Worm (Caenorhabditis elegans) whole organism, midembryonic: ENCODE data around the gene gly-20.

ENCODE experiments used
- T22C8.4 ChIP-seq: fragments of 200-800 bp; sonication (Bioruptor generic); IDR thresholded peaks from 2 replicates; pipeline ENCODE4 v1.3.6; 2022; ENCODE audit warnings: missing genetic modification characterization, missing compliant biosample characterization
- cog-1 ChIP-seq: sonication (generic microtip); optimal IDR thresholded peaks from 2 replicates; lab custom pipeline; 2016; ENCODE audit warnings: missing genetic modification characterization, missing compliant biosample characterization
- flt-1 ChIP-seq: fragments of 200-800 bp; sonication (Bioruptor generic); IDR thresholded peaks from 2 replicates; pipeline ENCODE4 v1.3.6; 2022; ENCODE audit warnings: missing genetic modification characterization, missing compliant biosample characterization
- klf-2 ChIP-seq: fragments of 200-800 bp; sonication (Bioruptor generic); conservative IDR thresholded peaks from 2 replicates; pipeline ENCODE4 v1.3.6; 2022; ENCODE audit warnings: missing genetic modification reagents, missing genetic modification characterization, missing compliant biosample characterization
- med-1 ChIP-seq: sonication (generic microtip); optimal IDR thresholded peaks from 2 replicates; lab custom pipeline; 2017; ENCODE audit warnings: missing genetic modification characterization, mild to moderate bottlenecking, missing compliant biosample characterization, antibody characterized with exemption, missing genetic modification reagents; ENCODE audit not compliant: insufficient read depth
- ref-1 ChIP-seq: fragments of 200-800 bp; sonication (Bioruptor generic); conservative IDR thresholded peaks from 2 replicates; pipeline ENCODE4 v1.3.6; 2022; ENCODE audit warnings: missing genetic modification reagents, missing genetic modification characterization, missing compliant biosample characterization
- tab-1 ChIP-seq: fragments of 200-800 bp; sonication (Bioruptor generic); IDR thresholded peaks from 2 replicates; pipeline ENCODE4 v1.3.6; 2022; ENCODE audit warnings: missing genetic modification characterization, missing compliant biosample characterization
- ztf-23 ChIP-seq: fragments of 200-800 bp; sonication (Bioruptor generic); IDR thresholded peaks from 2 replicates; pipeline ENCODE4 v1.3.6; 2022; ENCODE audit warnings: missing genetic modification reagents, missing genetic modification characterization, missing compliant biosample characterization
- ztf-29 ChIP-seq: fragments of 200-800 bp; sonication (Bioruptor generic); IDR thresholded peaks from 2 replicates; pipeline ENCODE4 v1.3.6; 2022; ENCODE audit warnings: missing genetic modification reagents, missing genetic modification characterization, missing compliant biosample characterization

The gly-20 gene

ce11 chrV:11251798-11252197 is 30.6 kb upstream of the gly-20 start:
- TF ChIP-seq cog-1 (tag; lab: Kevin White, UChicago), result no peak
- no peak for TF ChIP-seq ztf-29

ce11 chrV:11252429-11252828 is 29.9 kb upstream of the gly-20 start, which contains the start of gene srsx-33:
Gene srsx-33 (minus strand): TSS chrV:11252529.
- TF ChIP-seq T22C8.4 (GFP tag; lab: Robert Waterston, UW), result no peak

- TF ChIP-seq T22C8.4 (GFP tag; lab: Robert Waterston, UW) (no peak), med-1 (GFP tag; lab: Kevin White, UChicago) (no peak), ref-1 (GFP tag; lab: Robert Waterston, UW) (no peak), tab-1 (GFP tag; lab: Robert Waterston, UW) (no peak), cog-1 (tag; lab: Kevin White, UChicago) (no peak), flt-1 (GFP tag; lab: Robert Waterston, UW) (no peak), ztf-29 (no peak), klf-2 (no peak), ztf-23 (no peak)
Measured at ce11 chrV:11254980-11255379, 27.4 kb upstream of the gly-20 start, which contains the start of gene srsx-31. Gene srsx-31 (minus strand): TSS chrV:11255080.

ce11 chrV:11258896-11259295 is 23.5 kb upstream of the gly-20 start, which contains the start of gene lgc-36:
Gene lgc-36 (minus strand): TSS chrV:11258996.
- no peak for TF ChIP-seq ref-1 (GFP tag; lab: Robert Waterston, UW)
- no peak for TF ChIP-seq tab-1 (GFP tag; lab: Robert Waterston, UW)
- TF ChIP-seq ztf-23, result no peak
- TF ChIP-seq klf-2, result no peak
- TF ChIP-seq cog-1 (tag; lab: Kevin White, UChicago), result no peak
- TF ChIP-seq med-1 (GFP tag; lab: Kevin White, UChicago), result no peak

ce11 chrV:11260622-11261021 is 21.8 kb upstream of the gly-20 start, which contains the start of gene F07B10.7:
Gene F07B10.7 (minus strand): TSS chrV:11260722.
- TF ChIP-seq tab-1 (GFP tag; lab: Robert Waterston, UW) (no peak), T22C8.4 (GFP tag; lab: Robert Waterston, UW) (no peak), ztf-29 (no peak), klf-2 (no peak), med-1 (GFP tag; lab: Kevin White, UChicago) (no peak), cog-1 (tag; lab: Kevin White, UChicago) (no peak), ref-1 (GFP tag; lab: Robert Waterston, UW) (no peak), ztf-23 (no peak), flt-1 (GFP tag; lab: Robert Waterston, UW) (no peak)

- TF ChIP-seq tab-1 (GFP tag; lab: Robert Waterston, UW), result no peak
- no peak for TF ChIP-seq cog-1 (tag; lab: Kevin White, UChicago)
- no peak for TF ChIP-seq T22C8.4 (GFP tag; lab: Robert Waterston, UW)
- no peak for TF ChIP-seq ref-1 (GFP tag; lab: Robert Waterston, UW)
- TF ChIP-seq flt-1 (GFP tag; lab: Robert Waterston, UW), result no peak
- no peak for TF ChIP-seq ztf-29
- no peak for TF ChIP-seq med-1 (GFP tag; lab: Kevin White, UChicago)
- TF ChIP-seq ztf-23, result no peak
- TF ChIP-seq klf-2, result no peak
Measured at ce11 chrV:11263025-11263424, 19.3 kb upstream of the gly-20 start, which contains the start of gene F07B10.4. Gene F07B10.4 (minus strand): TSS chrV:11263125.

ce11 chrV:11265482-11265881 is 16.9 kb upstream of the gly-20 start, which contains the start of gene cln-3.1:
Gene cln-3.1 (minus strand): TSS chrV:11265652.
- TF ChIP-seq klf-2, result no peak
- TF ChIP-seq ztf-29, result no peak
- TF ChIP-seq cog-1 (tag; lab: Kevin White, UChicago), result no peak
- TF ChIP-seq flt-1 (GFP tag; lab: Robert Waterston, UW), result no peak
- no peak for TF ChIP-seq med-1 (GFP tag; lab: Kevin White, UChicago)
- no peak for TF ChIP-seq T22C8.4 (GFP tag; lab: Robert Waterston, UW)
- TF ChIP-seq ztf-23, result no peak
- no peak for TF ChIP-seq ref-1 (GFP tag; lab: Robert Waterston, UW)
- no peak for TF ChIP-seq tab-1 (GFP tag; lab: Robert Waterston, UW)

ce11 chrV:11266681-11267080 is 15.7 kb upstream of the gly-20 start, which contains the start of gene str-116:
Gene str-116 (plus strand): TSS chrV:11266981.
- TF ChIP-seq ref-1 (GFP tag; lab: Robert Waterston, UW) (no peak), tab-1 (GFP tag; lab: Robert Waterston, UW) (no peak), flt-1 (GFP tag; lab: Robert Waterston, UW) (no peak)

- TF ChIP-seq tab-1 (GFP tag; lab: Robert Waterston, UW) (no peak), T22C8.4 (GFP tag; lab: Robert Waterston, UW) (no peak), med-1 (GFP tag; lab: Kevin White, UChicago) (no peak), ztf-23 (no peak), flt-1 (GFP tag; lab: Robert Waterston, UW) (no peak), ztf-29 (no peak), ref-1 (GFP tag; lab: Robert Waterston, UW) (no peak), cog-1 (tag; lab: Kevin White, UChicago) (no peak)
Measured at ce11 chrV:11268791-11269190, 13.6 kb upstream of the gly-20 start, which contains the start of gene str-115. Gene str-115 (plus strand): TSS chrV:11269091.

ce11 chrV:11271051-11271450 is 11.3 kb upstream of the gly-20 start, which contains the start of gene clec-222:
Gene clec-222 (plus strand): TSS chrV:11271351.
- TF ChIP-seq ztf-23 (no peak), cog-1 (tag; lab: Kevin White, UChicago) (no peak), flt-1 (GFP tag; lab: Robert Waterston, UW) (no peak), med-1 (GFP tag; lab: Kevin White, UChicago) (no peak), ref-1 (GFP tag; lab: Robert Waterston, UW) (no peak), T22C8.4 (GFP tag; lab: Robert Waterston, UW) (no peak), klf-2 (no peak)
